Fruit fly (Drosophila melanogaster): ENCODE data around the gene CG9682.

dm6 chr3R:30277700-30278099 is 27.0 kb downstream of the CG9682 start, which contains the start of gene heca:
- TF ChIP-seq CG8478 (optimal IDR thresholded peaks at IDR 0.05) (no peak), CTCF (optimal IDR thresholded peaks at IDR 0.05) (peak; percentile 21 to 34)

Data from S2 (cell line).